Worm (Caenorhabditis elegans) whole organism, early embryonic: Measurements from ENCODE around the gene let-60.

Experiments
- F13C5.2 ChIP-seq: sonication (generic microtip); optimal IDR thresholded peaks from 2 replicates; lab custom pipeline; 2017; ENCODE audit warnings: mild to moderate bottlenecking, missing genetic modification characterization, inconsistent platforms, missing compliant biosample characterization
- ama-1 ChIP-seq: fragments of 150-350 bp; optimal IDR thresholded peaks from 2 replicates; lab custom pipeline; 2014
- flt-1 ChIP-seq: fragments of 200-800 bp; sonication (Bioruptor generic); IDR thresholded peaks from 2 replicates; pipeline ENCODE4 v1.3.6; 2022; ENCODE audit warnings: missing genetic modification characterization, missing compliant biosample characterization
- hmbx-1 ChIP-seq: sonication (generic microtip); optimal IDR thresholded peaks from 2 replicates; lab custom pipeline; 2016; ENCODE audit warnings: mild to moderate bottlenecking, missing genetic modification characterization, missing compliant biosample characterization
- hmg-4 ChIP-seq: fragments of 200-800 bp; sonication (Bioruptor generic); optimal IDR thresholded peaks from 2 replicates; lab custom pipeline; 2018; ENCODE audit warnings: mild to moderate bottlenecking, missing genetic modification characterization, missing compliant biosample characterization
- pes-1 ChIP-seq: fragments of 200-800 bp; sonication (Bioruptor generic); IDR thresholded peaks from 2 replicates; pipeline ENCODE4 v1.3.6; 2022; ENCODE audit warnings: missing genetic modification reagents, missing genetic modification characterization, missing compliant biosample characterization
- scrt-1 ChIP-seq: fragments of 200-800 bp; sonication (Bioruptor generic); IDR thresholded peaks from 2 replicates; pipeline ENCODE4 v1.3.6; 2022; ENCODE audit warnings: missing genetic modification characterization, missing compliant biosample characterization
- tbx-11 ChIP-seq: fragments of 200-800 bp; sonication (Bioruptor generic); IDR thresholded peaks from 2 replicates; pipeline ENCODE4 v1.3.6; 2022; ENCODE audit warnings: missing genetic modification characterization, missing compliant biosample characterization
- tbx-37 ChIP-seq: fragments of 200-800 bp; sonication (Bioruptor generic); conservative IDR thresholded peaks from 2 replicates; pipeline ENCODE4 v1.3.6; 2022; ENCODE audit warnings: missing genetic modification reagents, missing genetic modification characterization, missing compliant biosample characterization
- tra-4 ChIP-seq: sonication (generic microtip); optimal IDR thresholded peaks from 2 replicates; lab custom pipeline; 2017; ENCODE audit warnings: missing genetic modification characterization, missing compliant biosample characterization

ce11 chrIV:11659794-11660312 is 31.0 kb downstream of the let-60 start, which contains the start of gene ZK792.1:
- no peak for TF ChIP-seq hmbx-1 (tag; lab: Kevin White, UChicago)
- no peak for TF ChIP-seq tra-4 (tag; lab: Kevin White, UChicago)
- no peak for TF ChIP-seq hmg-4 (GFP tag; lab: Kevin White, UChicago)
- no peak for TF ChIP-seq tbx-37
- no peak for TF ChIP-seq ama-1 (lab: Kevin White, UChicago)
- TF ChIP-seq flt-1 (GFP tag; lab: Robert Waterston, UW) = no peak
- no peak for TF ChIP-seq F13C5.2 (tag; lab: Kevin White, UChicago)
- TF ChIP-seq tbx-11 (GFP tag; lab: Robert Waterston, UW) = no peak
- no peak for TF ChIP-seq pes-1 (GFP tag; lab: Robert Waterston, UW)
- no peak for TF ChIP-seq scrt-1
